Worm (Caenorhabditis elegans): ENCODE results near the gene fbxa-143.

fbxa-143 gene

ce11 chrV:16148805-16149204, 21.5 kb upstream of the fbxa-143 start, which contains the start of gene F10A3.4:
Gene F10A3.4, plus strand, starts transcription at chrV:16149105.
- TF ChIP-seq elt-2 (tag; optimal IDR thresholded peaks at IDR 0.05) (peak; percentile 15), tbx-2 (tag; optimal IDR thresholded peaks at IDR 0.05) (no peak)

- TF ChIP-seq egl-5 (tag; optimal IDR thresholded peaks at IDR 0.05): no peak
- no peak for TF ChIP-seq nhr-67 (tag; optimal IDR thresholded peaks at IDR 0.05)
- no peak for TF ChIP-seq nhr-23 (tag; optimal IDR thresholded peaks at IDR 0.05)
- TF ChIP-seq elt-3 (tag; optimal IDR thresholded peaks at IDR 0.05): no peak
- TF ChIP-seq mml-1 (tag; optimal IDR thresholded peaks at IDR 0.05): no peak
- no peak for TF ChIP-seq elt-2 (tag; optimal IDR thresholded peaks at IDR 0.05)
- TF ChIP-seq fos-1 (tag; optimal IDR thresholded peaks at IDR 0.05): no peak
- TF ChIP-seq fkh-2 (tag; optimal IDR thresholded peaks at IDR 0.05): no peak
- TF ChIP-seq eor-1 (tag; optimal IDR thresholded peaks at IDR 0.05): no peak
- TF ChIP-seq R02D3.7 (tag; optimal IDR thresholded peaks at IDR 0.05): no peak
- no peak for TF ChIP-seq nfya-1 (tag; optimal IDR thresholded peaks at IDR 0.05; ENCODE audit: insufficient read depth)
- TF ChIP-seq pha-4 (tag; optimal IDR thresholded peaks at IDR 0.05): no peak
- no peak for TF ChIP-seq skn-1 (tag; optimal IDR thresholded peaks at IDR 0.05)
- TF ChIP-seq nhr-76 (tag; optimal IDR thresholded peaks at IDR 0.05): no peak
- TF ChIP-seq ceh-82 (tag; optimal IDR thresholded peaks at IDR 0.05): no peak
- TF ChIP-seq tbx-2 (tag; optimal IDR thresholded peaks at IDR 0.05): no peak
- TF ChIP-seq egl-27 (tag; optimal IDR thresholded peaks at IDR 0.05): no peak
- TF ChIP-seq elt-1 (tag; optimal IDR thresholded peaks at IDR 0.05): no peak
- no peak for TF ChIP-seq lin-15B (tag; optimal IDR thresholded peaks at IDR 0.05)
- no peak for TF ChIP-seq lsy-12 (tag; optimal IDR thresholded peaks at IDR 0.05)
These were observed 17.7 kb upstream of the fbxa-143 start for ce11 chrV:16145009-16145408.

ce11 chrV:16143066-16143581, 15.8 kb upstream of the fbxa-143 start, which contains the start of gene fbxa-88:
Gene fbxa-88, minus strand, starts transcription at chrV:16143116.
- TF ChIP-seq nhr-28 (tag; optimal IDR thresholded peaks at IDR 0.05) (no peak), mdl-1 (tag; optimal IDR thresholded peaks at IDR 0.05) (no peak), pha-4 (tag; optimal IDR thresholded peaks at IDR 0.05) (no peak), skn-1 (tag; optimal IDR thresholded peaks at IDR 0.05) (peak; percentile 15), sea-2 (GFP tag; optimal IDR thresholded peaks at IDR 0.05) (no peak), pqm-1 (tag; optimal IDR thresholded peaks at IDR 0.05) (peak; percentile 58), elt-2 (tag; optimal IDR thresholded peaks at IDR 0.05) (peak; percentile 80)

ce11 chrV:16142371-16142770, 15.1 kb upstream of the fbxa-143 start, which contains the start of gene fbxa-18:
Gene fbxa-18, plus strand, starts transcription at chrV:16142671.
- no peak for TF ChIP-seq fos-1 (tag; optimal IDR thresholded peaks at IDR 0.05)
- TF ChIP-seq snpc-4 (tag; optimal IDR thresholded peaks at IDR 0.05): no peak
- TF ChIP-seq daf-12 (tag; optimal IDR thresholded peaks at IDR 0.05): no peak
- no peak for TF ChIP-seq lsy-12 (tag; optimal IDR thresholded peaks at IDR 0.05)
- no peak for TF ChIP-seq R02D3.7 (tag; optimal IDR thresholded peaks at IDR 0.05)
- no peak for TF ChIP-seq mml-1 (tag; optimal IDR thresholded peaks at IDR 0.05)
- no peak for TF ChIP-seq egl-27 (tag; optimal IDR thresholded peaks at IDR 0.05)
- no peak for TF ChIP-seq eor-1 (tag; optimal IDR thresholded peaks at IDR 0.05)

ce11 chrV:16141071-16141470, 13.8 kb upstream of the fbxa-143 start, which contains the start of gene clc-32:
Gene clc-32, minus strand, starts transcription at chrV:16141171.
- TF ChIP-seq lin-15B (tag; optimal IDR thresholded peaks at IDR 0.05): no peak
- TF ChIP-seq hmg-11 (tag; optimal IDR thresholded peaks at IDR 0.05): no peak
- TF ChIP-seq pqm-1 (tag; optimal IDR thresholded peaks at IDR 0.05): no peak
- TF ChIP-seq ceh-16 (tag; optimal IDR thresholded peaks at IDR 0.05): no peak
- TF ChIP-seq pha-4 (tag; optimal IDR thresholded peaks at IDR 0.05): no peak
- TF ChIP-seq lin-39 (tag; optimal IDR thresholded peaks at IDR 0.05): no peak
- TF ChIP-seq R02D3.7 (tag; optimal IDR thresholded peaks at IDR 0.05): no peak
- TF ChIP-seq elt-3 (tag; optimal IDR thresholded peaks at IDR 0.05): no peak
- TF ChIP-seq nhr-237 (tag; optimal IDR thresholded peaks at IDR 0.05): no peak
- TF ChIP-seq aly-2 (tag; optimal IDR thresholded peaks at IDR 0.05): no peak
- no peak for TF ChIP-seq fkh-2 (tag; optimal IDR thresholded peaks at IDR 0.05)
- no peak for TF ChIP-seq tbx-2 (tag; optimal IDR thresholded peaks at IDR 0.05)
- no peak for TF ChIP-seq sea-2 (GFP tag; optimal IDR thresholded peaks at IDR 0.05)
- no peak for TF ChIP-seq egl-5 (tag; optimal IDR thresholded peaks at IDR 0.05)
- no peak for TF ChIP-seq mml-1 (tag; optimal IDR thresholded peaks at IDR 0.05)
- no peak for TF ChIP-seq ZK546.5 (tag; optimal IDR thresholded peaks at IDR 0.05)
